Worm (Caenorhabditis elegans) whole organism, midembryonic: ENCODE measurements around the gene C01G12.16.

Experiments used
- T22C8.4 ChIP-seq: fragments of 200-800 bp; sonication (Bioruptor generic); IDR thresholded peaks from 2 replicates; pipeline ENCODE4 v1.3.6; 2022; ENCODE audit warnings: missing genetic modification characterization, missing compliant biosample characterization
- cog-1 ChIP-seq: sonication (generic microtip); optimal IDR thresholded peaks from 2 replicates; lab custom pipeline; 2016; ENCODE audit warnings: missing genetic modification characterization, missing compliant biosample characterization
- flt-1 ChIP-seq: fragments of 200-800 bp; sonication (Bioruptor generic); IDR thresholded peaks from 2 replicates; pipeline ENCODE4 v1.3.6; 2022; ENCODE audit warnings: missing genetic modification characterization, missing compliant biosample characterization
- klf-2 ChIP-seq: fragments of 200-800 bp; sonication (Bioruptor generic); conservative IDR thresholded peaks from 2 replicates; pipeline ENCODE4 v1.3.6; 2022; ENCODE audit warnings: missing genetic modification reagents, missing genetic modification characterization, missing compliant biosample characterization
- med-1 ChIP-seq: sonication (generic microtip); optimal IDR thresholded peaks from 2 replicates; lab custom pipeline; 2017; ENCODE audit warnings: missing genetic modification characterization, mild to moderate bottlenecking, missing compliant biosample characterization, antibody characterized with exemption, missing genetic modification reagents; ENCODE audit not compliant: insufficient read depth
- ref-1 ChIP-seq: fragments of 200-800 bp; sonication (Bioruptor generic); conservative IDR thresholded peaks from 2 replicates; pipeline ENCODE4 v1.3.6; 2022; ENCODE audit warnings: missing genetic modification reagents, missing genetic modification characterization, missing compliant biosample characterization
- tab-1 ChIP-seq: fragments of 200-800 bp; sonication (Bioruptor generic); IDR thresholded peaks from 2 replicates; pipeline ENCODE4 v1.3.6; 2022; ENCODE audit warnings: missing genetic modification characterization, missing compliant biosample characterization
- ztf-23 ChIP-seq: fragments of 200-800 bp; sonication (Bioruptor generic); IDR thresholded peaks from 2 replicates; pipeline ENCODE4 v1.3.6; 2022; ENCODE audit warnings: missing genetic modification reagents, missing genetic modification characterization, missing compliant biosample characterization

DNA sequence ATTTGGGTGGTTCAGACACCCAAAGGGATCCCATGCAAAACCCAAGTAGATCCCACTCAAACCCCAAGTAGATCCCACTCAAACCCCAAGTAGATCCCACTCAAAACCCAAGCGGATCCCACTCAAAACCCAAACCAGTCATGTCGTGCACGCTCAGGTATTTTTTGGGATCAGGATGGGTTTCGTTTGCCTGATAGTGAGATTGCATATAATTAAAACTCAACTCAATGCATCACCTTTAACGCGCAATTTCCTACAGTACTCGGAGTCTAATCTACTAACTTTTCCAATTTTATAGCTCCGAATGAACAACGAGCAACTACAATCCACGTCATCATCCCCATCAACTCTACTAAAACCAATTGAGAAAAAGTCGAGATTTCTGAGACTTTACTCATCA lies 48.2 kb downstream of the C01G12.16 start, which contains the start of gene phlp-2:
- TF ChIP-seq ztf-23 (GFP tag; lab: Robert Waterston, UW), result no peak
- TF ChIP-seq ref-1, result no peak
- no peak for TF ChIP-seq klf-2 (GFP tag; lab: Robert Waterston, UW)
- no peak for TF ChIP-seq cog-1 (tag; lab: Kevin White, UChicago)
- TF ChIP-seq med-1 (GFP tag; lab: Kevin White, UChicago), result no peak
- no peak for TF ChIP-seq tab-1 (GFP tag; lab: Robert Waterston, UW)
- no peak for TF ChIP-seq T22C8.4 (GFP tag; lab: Robert Waterston, UW)
- no peak for TF ChIP-seq flt-1
